Worm (Caenorhabditis elegans): Measurements from ENCODE around the gene F46B3.23.
A peak's percentile ranks its signal among the peaks of the same experiment; 100 is the strongest.

F46B3.23 gene

DNA sequence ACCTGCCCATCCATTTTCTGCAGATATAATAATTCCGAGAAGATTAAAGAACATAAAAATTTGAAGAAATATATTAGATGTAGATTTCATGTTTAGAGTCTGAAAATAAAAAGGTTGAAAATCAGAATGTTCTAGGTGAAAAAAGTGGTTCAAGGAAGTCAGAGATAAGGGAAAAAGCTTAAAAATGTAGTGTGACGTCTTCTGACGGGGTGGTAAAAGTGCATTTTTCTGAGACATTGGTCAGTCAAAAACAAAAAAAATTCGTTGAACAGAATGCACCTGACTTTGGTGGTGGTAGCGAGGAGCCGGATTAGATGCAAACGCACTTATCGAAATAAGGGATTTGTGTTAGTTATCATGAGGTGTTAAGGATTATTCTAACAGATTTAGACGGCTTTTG lies at the start of gene F46B3.23:
Gene F46B3.23 (minus strand): TSS at position 101 of the 400 bp plus-strand sequence.
- no peak for TF ChIP-seq daf-12 (tag; optimal IDR thresholded peaks at IDR 0.05)
- no peak for TF ChIP-seq jun-1 (tag; optimal IDR thresholded peaks at IDR 0.05)
- no peak for TF ChIP-seq tra-1 (GFP tag; IDR thresholded peaks at IDR 0.05)
- TF ChIP-seq lsy-2 (tag; optimal IDR thresholded peaks at IDR 0.05) = no peak
- TF ChIP-seq lir-3 (tag; optimal IDR thresholded peaks at IDR 0.05) = no peak
- TF ChIP-seq ztf-7 (tag; optimal IDR thresholded peaks at IDR 0.05) = no peak
- TF ChIP-seq rbr-2 (tag; optimal IDR thresholded peaks at IDR 0.05) = no peak
- no peak for TF ChIP-seq F26F4.8 (GFP tag; conservative IDR thresholded peaks at IDR 0.05)
- TF ChIP-seq mxl-2 (GFP tag; conservative IDR thresholded peaks at IDR 0.05) = no peak
- TF ChIP-seq hlh-30 (tag; optimal IDR thresholded peaks at IDR 0.05; ENCODE audit: insufficient read depth) = no peak
- no peak for TF ChIP-seq ceh-32 (tag; optimal IDR thresholded peaks at IDR 0.05; ENCODE audit: poor library complexity)
- TF ChIP-seq saeg-2 (GFP tag; IDR thresholded peaks at IDR 0.05) = no peak
- TF ChIP-seq fos-1 (tag; optimal IDR thresholded peaks at IDR 0.05) = no peak
- TF ChIP-seq set-16 (GFP tag; IDR thresholded peaks at IDR 0.05) = no peak
- TF ChIP-seq madf-5 (GFP tag; IDR thresholded peaks at IDR 0.05) = no peak
- no peak for TF ChIP-seq mep-1 (tag; optimal IDR thresholded peaks at IDR 0.05)
- no peak for TF ChIP-seq nhr-48 (tag; optimal IDR thresholded peaks at IDR 0.05)
- TF ChIP-seq attf-4 (tag; optimal IDR thresholded peaks at IDR 0.05) = no peak

- TF ChIP-seq nhr-6 (tag; optimal IDR thresholded peaks at IDR 0.05) (no peak), ceh-44 (GFP tag; IDR thresholded peaks at IDR 0.05) (no peak), hif-1 (tag; optimal IDR thresholded peaks at IDR 0.05) (no peak), nhr-77 (tag; optimal IDR thresholded peaks at IDR 0.05) (no peak), nhr-48 (tag; optimal IDR thresholded peaks at IDR 0.05) (no peak), ama-1 (optimal IDR thresholded peaks at IDR 0.05) (no peak), spr-3 (GFP tag; optimal IDR thresholded peaks at IDR 0.05) (no peak), aha-1 (tag) (no peak), set-16 (GFP tag; IDR thresholded peaks at IDR 0.05) (no peak), F37D6.2 (tag; optimal IDR thresholded peaks at IDR 0.05) (no peak), daf-8 (GFP tag; IDR thresholded peaks at IDR 0.05) (no peak), hlh-30 (tag; optimal IDR thresholded peaks at IDR 0.05; ENCODE audit: insufficient read depth) (no peak), daf-19 (GFP tag; conservative IDR thresholded peaks at IDR 0.05) (no peak)
These were observed 48.7 kb upstream of the F46B3.23 start for ce11 chrV:20655174-20655573.

DNA sequence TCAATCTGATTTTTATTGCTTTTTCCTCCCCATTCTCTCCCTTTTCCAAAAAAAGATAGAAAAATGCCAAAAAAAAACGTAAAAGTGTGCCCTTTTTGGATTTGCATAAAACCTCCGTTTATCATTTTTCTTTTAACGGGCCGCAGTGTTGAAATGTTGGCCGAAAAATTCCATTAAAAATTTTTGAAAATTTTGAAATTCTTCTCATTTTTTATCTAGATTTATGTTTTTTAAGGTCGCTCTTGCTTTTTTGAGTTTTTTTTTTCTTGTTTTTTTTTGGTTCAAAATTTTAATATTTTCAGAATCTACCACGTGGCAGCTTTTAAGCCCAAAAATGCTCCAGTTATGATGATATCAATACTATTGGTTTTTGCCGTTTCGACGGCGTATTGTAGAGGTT lies 47.8 kb upstream of the F46B3.23 start, which contains the start of gene mnr-1:
Gene mnr-1 (plus strand): TSS at position 301 of the 400 bp plus-strand sequence.
- no peak for TF ChIP-seq mxl-3 (GFP tag; optimal IDR thresholded peaks at IDR 0.05)
- no peak for TF ChIP-seq dmd-8 (GFP tag; IDR thresholded peaks at IDR 0.05)
- TF ChIP-seq tra-1 (GFP tag; IDR thresholded peaks at IDR 0.05) = no peak
- TF ChIP-seq hlh-11 (tag; optimal IDR thresholded peaks at IDR 0.05) = no peak
- no peak for TF ChIP-seq rbr-2 (tag; optimal IDR thresholded peaks at IDR 0.05)
- TF ChIP-seq lir-3 (tag; optimal IDR thresholded peaks at IDR 0.05) = no peak
- no peak for TF ChIP-seq lin-39 (tag; optimal IDR thresholded peaks at IDR 0.05)
- no peak for TF ChIP-seq mdt-29 (GFP tag; IDR thresholded peaks at IDR 0.05)
- TF ChIP-seq daf-16 (GFP tag; optimal IDR thresholded peaks at IDR 0.05) = no peak
- TF ChIP-seq daf-16 (tag; optimal IDR thresholded peaks at IDR 0.05) = no peak

DNA sequence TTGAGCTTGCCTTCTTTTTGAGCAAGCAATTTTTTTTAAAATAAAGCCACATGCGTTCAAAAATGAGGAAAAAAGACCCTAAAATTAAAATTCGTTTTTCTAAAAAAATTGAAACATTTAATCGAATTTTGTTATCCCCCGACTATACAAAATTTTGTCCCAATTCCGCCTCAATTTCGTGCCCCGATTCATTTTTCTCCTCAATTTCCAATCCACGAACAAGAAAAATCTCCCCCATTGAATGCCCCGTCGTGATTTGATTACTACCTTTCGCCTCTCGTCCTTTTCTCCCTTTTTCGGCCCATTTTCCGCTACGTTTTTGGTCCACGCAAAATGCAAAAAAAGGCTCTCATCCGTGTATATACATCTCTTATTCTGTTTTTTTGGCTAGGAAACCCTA lies 45.4 kb upstream of the F46B3.23 start:
- peak; percentile 14 for TF ChIP-seq fkh-10 (GFP tag; optimal IDR thresholded peaks at IDR 0.05)
- no peak for TF ChIP-seq dve-1 (tag; optimal IDR thresholded peaks at IDR 0.05; ENCODE audit: insufficient read depth)
- TF ChIP-seq mdt-29 (GFP tag; IDR thresholded peaks at IDR 0.05) = no peak
- no peak for TF ChIP-seq lin-38 (GFP tag; IDR thresholded peaks at IDR 0.05)
- TF ChIP-seq F44E2.7 (GFP tag; IDR thresholded peaks at IDR 0.05) = no peak
- no peak for TF ChIP-seq tag-97 (GFP tag; IDR thresholded peaks at IDR 0.05)
- TF ChIP-seq zag-1 (tag; optimal IDR thresholded peaks at IDR 0.05) = no peak
